Fruit fly (Drosophila melanogaster) whole organism, embryonic: ENCODE data around the gene CG5265.

Experiments
- ATbp ChIP-seq: fragments of 200-800 bp; sonication (Bioruptor generic); optimal IDR thresholded peaks from 2 replicates; lab custom pipeline; 2017; ENCODE audit warnings: missing biosample characterization, mild to moderate bottlenecking, missing genetic modification characterization, missing genetic modification reagents
- Atf6 ChIP-seq: fragments of 200-800 bp; sonication (Bioruptor generic); IDR thresholded peaks from 2 replicates; pipeline ENCODE4 v1.3.6; 2022; ENCODE audit warnings: missing biosample characterization, missing genetic modification characterization
- B-H1 ChIP-seq: fragments of 200-800 bp; sonication (Bioruptor generic); IDR thresholded peaks from 3 replicates; pipeline ENCODE4 v1.3.6; 2022; ENCODE audit warnings: missing biosample characterization, missing genetic modification characterization
- CG10654 ChIP-seq: fragments of 200-800 bp; sonication (Bioruptor generic); optimal IDR thresholded peaks from 2 replicates; lab custom pipeline; 2016; ENCODE audit warnings: missing biosample characterization, missing genetic modification characterization
- CG11093 ChIP-seq: fragments of 200-800 bp; sonication (Bioruptor generic); IDR thresholded peaks from 3 replicates; pipeline ENCODE4 v1.3.6; 2022; ENCODE audit warnings: missing biosample characterization, missing genetic modification characterization
- CG15514 ChIP-seq: fragments of 200-800 bp; sonication (Bioruptor generic); optimal IDR thresholded peaks from 3 replicates; lab custom pipeline; 2017; ENCODE audit warnings: missing biosample characterization, missing genetic modification characterization, mild to moderate bottlenecking, moderate library complexity, missing genetic modification reagents
- CG1647 ChIP-seq: fragments of 200-800 bp; sonication (Bioruptor generic); optimal IDR thresholded peaks from 3 replicates; lab custom pipeline; 2016; ENCODE audit warnings: missing biosample characterization, missing genetic modification characterization
- CG18619 ChIP-seq: fragments of 200-800 bp; sonication (Bioruptor generic); optimal IDR thresholded peaks from 3 replicates; lab custom pipeline; 2017; ENCODE audit warnings: missing biosample characterization, mild to moderate bottlenecking, missing genetic modification characterization
- CG2712 ChIP-seq: fragments of 200-800 bp; optimal IDR thresholded peaks from 3 replicates; lab custom pipeline; 2019; ENCODE audit warnings: missing biosample characterization, mild to moderate bottlenecking, missing genetic modification characterization, moderate library complexity
- CG3065 ChIP-seq: fragments of 200-800 bp; sonication (Bioruptor generic); optimal IDR thresholded peaks from 2 replicates; lab custom pipeline; 2016; ENCODE audit warnings: missing biosample characterization, missing genetic modification characterization
- CG4404 ChIP-seq: fragments of 200-800 bp; sonication (Bioruptor generic); IDR thresholded peaks from 2 replicates; pipeline ENCODE4 v1.3.6; 2022; ENCODE audit warnings: missing biosample characterization, missing genetic modification characterization
- CG4424 ChIP-seq: fragments of 200-800 bp; sonication (Bioruptor generic); optimal IDR thresholded peaks from 3 replicates; lab custom pipeline; 2016; ENCODE audit warnings: missing biosample characterization, missing genetic modification characterization
- CG5953 ChIP-seq: fragments of 200-800 bp; sonication (Bioruptor generic); IDR thresholded peaks from 2 replicates; pipeline ENCODE4 v1.3.6; 2022; ENCODE audit warnings: missing biosample characterization, missing genetic modification characterization
- CG6689 ChIP-seq: fragments of 200-800 bp; sonication (Bioruptor generic); IDR thresholded peaks from 2 replicates; pipeline ENCODE4 v1.3.6; 2022; ENCODE audit warnings: missing biosample characterization, missing genetic modification characterization
- CG6791 ChIP-seq: fragments of 200-800 bp; sonication (Bioruptor generic); IDR thresholded peaks from 3 replicates; pipeline ENCODE4 v1.3.6; 2022; ENCODE audit warnings: missing biosample characterization, missing genetic modification characterization; ENCODE audit not compliant: partially characterized antibody
- CG6854 ChIP-seq: fragments of 200-800 bp; sonication (Bioruptor generic); optimal IDR thresholded peaks from 3 replicates; lab custom pipeline; 2017; ENCODE audit warnings: missing biosample characterization, mild to moderate bottlenecking, missing genetic modification characterization
- CG7357 ChIP-seq: fragments of 200-800 bp; sonication (Bioruptor generic); IDR thresholded peaks from 3 replicates; pipeline ENCODE4 v1.3.6; 2022; ENCODE audit warnings: missing biosample characterization, missing genetic modification characterization
- CG7372 ChIP-seq: fragments of 200-800 bp; sonication (Bioruptor generic); IDR thresholded peaks from 2 replicates; pipeline ENCODE4 v1.3.6; 2022; ENCODE audit warnings: missing biosample characterization, missing genetic modification characterization
- CG8478 ChIP-seq: fragments of >200 bp; optimal IDR thresholded peaks from 2 replicates; lab custom pipeline; 2018
- CG9797 ChIP-seq: fragments of 200-800 bp; sonication (Bioruptor generic); optimal IDR thresholded peaks from 3 replicates; lab custom pipeline; 2018; ENCODE audit warnings: missing biosample characterization, mild to moderate bottlenecking, missing genetic modification characterization
- CG9876 ChIP-seq: fragments of 200-800 bp; sonication (Bioruptor generic); optimal IDR thresholded peaks from 2 replicates; lab custom pipeline; 2016; ENCODE audit warnings: missing biosample characterization, missing genetic modification characterization
- CHES-1-like ChIP-seq: fragments of 200-800 bp; sonication (Bioruptor generic); optimal IDR thresholded peaks from 2 replicates; lab custom pipeline; 2016; ENCODE audit warnings: missing biosample characterization, missing genetic modification characterization
- Eip74EF ChIP-seq, 2 experiments: fragments of 200-800 bp in 1 of 2; fragments of >200 bp in 1 of 2; sonication (Bioruptor generic) in 1 of 2; optimal IDR thresholded peaks; 2 replicates each; lab custom pipeline; 2017 to 2019; ENCODE audit warnings: missing biosample characterization in 2 of 2, missing genetic modification characterization in 2 of 2, mild to moderate bottlenecking in 1 of 2, moderate library complexity in 1 of 2
- Fer1 ChIP-seq: fragments of 200-800 bp; sonication (Bioruptor generic); optimal IDR thresholded peaks from 2 replicates; lab custom pipeline; 2017; ENCODE audit warnings: missing biosample characterization, mild to moderate bottlenecking, missing genetic modification characterization
- Hsf ChIP-seq: fragments of 200-800 bp; sonication (Bioruptor generic); optimal IDR thresholded peaks from 3 replicates; lab custom pipeline; 2016; ENCODE audit warnings: missing biosample characterization, missing genetic modification characterization
- NC2α ChIP-seq: fragments of 200-800 bp; sonication (Bioruptor generic); optimal IDR thresholded peaks from 2 replicates; lab custom pipeline; 2016; ENCODE audit warnings: missing biosample characterization, missing genetic modification characterization
- ac ChIP-seq: fragments of 200-800 bp; sonication (Bioruptor generic); optimal IDR thresholded peaks from 3 replicates; lab custom pipeline; 2017; ENCODE audit warnings: missing biosample characterization, mild to moderate bottlenecking, missing genetic modification characterization
- ash1 ChIP-seq: fragments of 200-800 bp; sonication (Bioruptor generic); optimal IDR thresholded peaks from 2 replicates; lab custom pipeline; 2018; ENCODE audit warnings: missing biosample characterization, mild to moderate bottlenecking, missing genetic modification characterization
- cato ChIP-seq: fragments of 200-800 bp; sonication (Bioruptor generic); optimal IDR thresholded peaks from 2 replicates; lab custom pipeline; 2016; ENCODE audit warnings: missing biosample characterization, missing genetic modification characterization, borderline replicate concordance
- chif ChIP-seq, 2 experiments: fragments of 200-800 bp; sonication (Bioruptor generic); optimal IDR thresholded peaks; 3 replicates each; lab custom pipeline; 2016; ENCODE audit warnings: missing biosample characterization in 2 of 2, missing genetic modification characterization in 2 of 2
- dan ChIP-seq: fragments of 200-800 bp; sonication (Bioruptor generic); IDR thresholded peaks from 2 replicates; pipeline ENCODE4 v1.3.6; 2022; ENCODE audit warnings: missing biosample characterization, missing genetic modification characterization
- ems ChIP-seq: fragments of 200-800 bp; sonication (Bioruptor generic); optimal IDR thresholded peaks from 3 replicates; lab custom pipeline; 2016; ENCODE audit warnings: missing biosample characterization, missing genetic modification characterization
- fd3F ChIP-seq: fragments of 200-800 bp; sonication (Bioruptor generic); optimal IDR thresholded peaks from 2 replicates; lab custom pipeline; 2018; ENCODE audit warnings: missing biosample characterization, mild to moderate bottlenecking, missing genetic modification characterization, moderate library complexity
- gcm2 ChIP-seq: fragments of 200-800 bp; sonication (Bioruptor generic); optimal IDR thresholded peaks from 2 replicates; lab custom pipeline; 2016; ENCODE audit warnings: missing biosample characterization, missing genetic modification characterization
- gem ChIP-seq: fragments of 200-800 bp; sonication (Bioruptor generic); optimal IDR thresholded peaks from 2 replicates; lab custom pipeline; 2019; ENCODE audit warnings: missing biosample characterization, mild to moderate bottlenecking, missing genetic modification characterization, moderate library complexity
- grau ChIP-seq: fragments of 200-800 bp; optimal IDR thresholded peaks from 3 replicates; lab custom pipeline; 2019; ENCODE audit warnings: missing biosample characterization, mild to moderate bottlenecking, missing genetic modification characterization, moderate library complexity
- hkb ChIP-seq, 2 experiments: fragments of 200-800 bp in 1 of 2; fragments of >200 bp in 1 of 2; sonication (Bioruptor generic) in 1 of 2; IDR thresholded peaks in 1 of 2; optimal IDR thresholded peaks in 1 of 2; 2 replicates each; pipeline versions ENCODE4 v1.3.6 to Lab custom; 2017 to 2022; ENCODE audit warnings: missing biosample characterization in 1 of 2, missing genetic modification characterization in 1 of 2
- jigr1 ChIP-seq: fragments of 200-800 bp; sonication (Bioruptor generic); IDR thresholded peaks from 3 replicates; pipeline ENCODE4 v1.3.6; 2022; ENCODE audit warnings: missing biosample characterization, missing genetic modification characterization
- nerfin-1 ChIP-seq: fragments of 200-800 bp; sonication (Bioruptor generic); optimal IDR thresholded peaks from 3 replicates; lab custom pipeline; 2019; ENCODE audit warnings: missing biosample characterization, mild to moderate bottlenecking, missing genetic modification characterization, moderate library complexity
- otp ChIP-seq: fragments of 200-800 bp; sonication (Bioruptor generic); IDR thresholded peaks from 3 replicates; pipeline ENCODE4, ENCODE4 v1.3.6; 2022; ENCODE audit warnings: missing biosample characterization, missing genetic modification characterization
- pnt ChIP-seq: fragments of 200-800 bp; sonication (Bioruptor generic); optimal IDR thresholded peaks from 3 replicates; lab custom pipeline; 2016; ENCODE audit warnings: missing biosample characterization, missing genetic modification characterization
- ro ChIP-seq: fragments of 200-800 bp; sonication (Bioruptor generic); IDR thresholded peaks from 2 replicates; pipeline ENCODE4 v1.3.6; 2022; ENCODE audit warnings: missing biosample characterization, missing genetic modification characterization
- seq ChIP-seq: fragments of 200-800 bp; sonication (Bioruptor generic); IDR thresholded peaks from 2 replicates; pipeline ENCODE4 v1.3.6; 2022; ENCODE audit warnings: missing biosample characterization, missing genetic modification characterization
- slp2 ChIP-seq: fragments of 200-800 bp; sonication (Bioruptor generic); optimal IDR thresholded peaks from 2 replicates; lab custom pipeline; 2016; ENCODE audit warnings: missing biosample characterization, missing genetic modification characterization
- tap ChIP-seq: fragments of 200-800 bp; optimal IDR thresholded peaks from 3 replicates; lab custom pipeline; 2019; ENCODE audit warnings: missing biosample characterization, mild to moderate bottlenecking, missing genetic modification characterization, moderate library complexity
- tin ChIP-seq: fragments of 200-800 bp; sonication (Bioruptor generic); optimal IDR thresholded peaks from 3 replicates; lab custom pipeline; 2016; ENCODE audit warnings: missing biosample characterization, missing genetic modification characterization
- tio ChIP-seq: fragments of 200-800 bp; sonication (Bioruptor generic); optimal IDR thresholded peaks from 2 replicates; lab custom pipeline; 2017; ENCODE audit warnings: missing biosample characterization, missing genetic modification characterization, inconsistent platforms
- unc-4 ChIP-seq: fragments of 200-800 bp; sonication (Bioruptor generic); IDR thresholded peaks from 2 replicates; pipeline ENCODE4 v1.3.6; 2022; ENCODE audit warnings: missing biosample characterization, missing genetic modification characterization; ENCODE audit not compliant: partially characterized antibody
- wdn ChIP-seq: fragments of 200-800 bp; sonication (Bioruptor generic); IDR thresholded peaks from 2 replicates; pipeline ENCODE4 v1.3.6; 2022; ENCODE audit warnings: missing biosample characterization, missing genetic modification characterization
- wek ChIP-seq: fragments of 200-800 bp; sonication (Bioruptor generic); optimal IDR thresholded peaks from 3 replicates; lab custom pipeline; 2018; ENCODE audit warnings: missing biosample characterization, mild to moderate bottlenecking, missing genetic modification characterization, moderate library complexity
- yki ChIP-seq: fragments of >200 bp; optimal IDR thresholded peaks from 3 replicates; lab custom pipeline; 2018

Gene CG5265

DNA sequence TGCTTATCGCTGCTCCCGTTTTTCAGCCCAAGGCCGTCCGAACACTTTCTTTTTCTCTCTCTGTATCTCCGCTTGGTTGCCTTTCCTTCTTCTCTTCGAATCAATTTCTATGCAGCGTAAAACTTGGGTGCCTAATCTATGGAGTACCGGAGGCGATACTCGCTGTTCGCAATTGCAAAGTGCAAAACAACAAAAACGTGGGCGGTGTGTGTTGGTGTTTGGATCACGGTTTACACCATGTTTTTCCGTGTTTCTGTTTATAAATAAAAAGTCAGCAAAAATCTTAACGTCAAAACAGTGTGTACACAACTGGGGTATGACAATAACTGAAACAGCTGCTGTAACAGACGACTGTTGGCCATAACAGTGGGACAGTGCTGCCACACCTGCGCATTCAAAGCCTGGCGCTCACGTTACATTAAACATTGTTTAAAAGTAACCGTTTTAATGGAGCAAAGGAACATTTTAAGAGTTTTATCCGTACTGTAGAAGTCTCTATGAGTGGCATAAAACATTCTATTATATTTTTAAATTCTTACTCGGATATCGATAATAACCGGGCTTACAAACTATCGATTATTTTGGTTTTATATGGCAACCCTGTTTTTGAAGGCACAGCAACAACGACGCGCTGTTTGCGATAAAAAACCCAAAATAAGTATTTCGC, 10.4 kb downstream of the CG5265 start, which contains the start of the genes m-cup and Det (continued):
- TF ChIP-seq tio (GFP tag; lab: Kevin White, UChicago): no peak
- no peak for TF ChIP-seq CG1647 (GFP tag; lab: Kevin White, UChicago)
- TF ChIP-seq CG11093: no peak
- peak; percentile 8 for TF ChIP-seq CG4424 (GFP tag; lab: Kevin White, UChicago)
- no peak for TF ChIP-seq CG7357 (GFP tag; lab: Robert Waterston, UW)
- TF ChIP-seq grau (tag; lab: Kevin White, UChicago): no peak
- no peak for TF ChIP-seq CG2712 (tag; lab: Kevin White, UChicago)
- TF ChIP-seq gem (tag; lab: Kevin White, UChicago): peak; percentile 29
- TF ChIP-seq pnt (GFP tag; lab: Kevin White, UChicago): no peak
- no peak for TF ChIP-seq yki (lab: Kevin White, UChicago)
- TF ChIP-seq dan: no peak
- no peak for TF ChIP-seq tap
- no peak for TF ChIP-seq Eip74EF (GFP tag; optimal IDR thresholded peaks at IDR 0.05; lab: Kevin White, UChicago)
- TF ChIP-seq Fer1 (GFP tag; lab: Kevin White, UChicago): peak; percentile 29
- peak; percentile 6 for TF ChIP-seq wek (GFP tag; lab: Kevin White, UChicago)
- TF ChIP-seq ro: no peak
- TF ChIP-seq CG9876 (GFP tag; lab: Kevin White, UChicago): no peak
- TF ChIP-seq cato: no peak
- TF ChIP-seq Atf6 (GFP tag; lab: Robert Waterston, UW): no peak
- no peak for TF ChIP-seq CG3065 (GFP tag; lab: Kevin White, UChicago)
- peak in 1 of 2 experiments; percentile 27 for TF ChIP-seq chif (GFP tag; optimal IDR thresholded peaks at IDR 0.05; lab: Kevin White, UChicago)
- TF ChIP-seq gcm2 (GFP tag; lab: Kevin White, UChicago): no peak
- no peak for TF ChIP-seq CG10654 (GFP tag; lab: Kevin White, UChicago)
- no peak for TF ChIP-seq wdn (GFP tag; lab: Robert Waterston, UW)
- TF ChIP-seq ash1 (GFP tag; lab: Kevin White, UChicago): no peak
- TF ChIP-seq CG8478 (lab: Kevin White, UChicago): no peak
- no peak for TF ChIP-seq ems (GFP tag; lab: Kevin White, UChicago)
- TF ChIP-seq CHES-1-like (GFP tag; lab: Kevin White, UChicago): no peak
- TF ChIP-seq slp2: no peak
- TF ChIP-seq NC2α: no peak
- TF ChIP-seq CG6854 (GFP tag; lab: Kevin White, UChicago): no peak
- TF ChIP-seq tin (GFP tag; lab: Kevin White, UChicago): no peak
- no peak for TF ChIP-seq CG5953 (GFP tag; lab: Robert Waterston, UW)
- peak; percentile 81 for TF ChIP-seq unc-4
- no peak for TF ChIP-seq otp (GFP tag; lab: Robert Waterston, UW)
- no peak for TF ChIP-seq ATbp
- TF ChIP-seq nerfin-1 (tag; lab: Kevin White, UChicago): no peak
- peak; percentile 61; the same call in 2 of the 3 replicates for TF ChIP-seq CG6791 (GFP tag; lab: Robert Waterston, UW)
- no peak for TF ChIP-seq ac (GFP tag; lab: Kevin White, UChicago)
- no peak for TF ChIP-seq CG18619 (GFP tag; lab: Kevin White, UChicago)
- TF ChIP-seq CG9797 (GFP tag; lab: Kevin White, UChicago): peak; percentile 47
- no peak for TF ChIP-seq B-H1
- TF ChIP-seq CG6689 (GFP tag; lab: Robert Waterston, UW): no peak
- TF ChIP-seq jigr1 (GFP tag; lab: Robert Waterston, UW): no peak
- no peak for TF ChIP-seq seq
- no peak for TF ChIP-seq CG7372 (GFP tag; lab: Robert Waterston, UW)
- TF ChIP-seq fd3F (GFP tag; lab: Kevin White, UChicago): no peak
- no peak for TF ChIP-seq Hsf (GFP tag; lab: Kevin White, UChicago)
- TF ChIP-seq hkb (optimal IDR thresholded peaks at IDR 0.05; lab: Kevin White, UChicago): peak; percentile 80
- no peak for TF ChIP-seq hkb (GFP tag; IDR thresholded peaks at IDR 0.05; lab: Robert Waterston, UW)
- no peak for TF ChIP-seq CG4404
- TF ChIP-seq CG15514 (GFP tag; lab: Kevin White, UChicago): peak; percentile 32
